Worm (Caenorhabditis elegans) whole organism, L3 larva: Measurements from ENCODE around the gene npr-42.

Source experiments
- R02D3.7 ChIP-seq: fragments of 150-350 bp; optimal IDR thresholded peaks from 2 replicates; lab custom pipeline; 2014; ENCODE audit warnings: missing biosample characterization, missing genetic modification characterization
- ZK546.5 ChIP-seq: sonication (generic microtip); optimal IDR thresholded peaks from 2 replicates; lab custom pipeline; 2017; ENCODE audit warnings: missing biosample characterization, missing genetic modification characterization
- aly-2 ChIP-seq: fragments of 150-350 bp; optimal IDR thresholded peaks from 2 replicates; lab custom pipeline; 2014; ENCODE audit warnings: missing biosample characterization, missing genetic modification characterization
- ama-1 ChIP-seq: fragments of 150-350 bp; optimal IDR thresholded peaks from 2 replicates; lab custom pipeline; 2018
- ceh-16 ChIP-seq: sonication (generic microtip); optimal IDR thresholded peaks from 2 replicates; lab custom pipeline; 2017; ENCODE audit warnings: missing biosample characterization, missing genetic modification characterization
- ceh-28 ChIP-seq: fragments of 150-350 bp; optimal IDR thresholded peaks from 2 replicates; lab custom pipeline; 2014; ENCODE audit warnings: missing biosample characterization, missing genetic modification reagents, missing genetic modification characterization
- ceh-82 ChIP-seq: fragments of 150-350 bp; optimal IDR thresholded peaks from 2 replicates; lab custom pipeline; 2014; ENCODE audit warnings: missing biosample characterization, missing genetic modification characterization
- ceh-9 ChIP-seq: sonication (generic microtip); optimal IDR thresholded peaks from 2 replicates; lab custom pipeline; 2018; ENCODE audit warnings: missing biosample characterization, missing genetic modification characterization
- egl-27 ChIP-seq: sonication (generic microtip); optimal IDR thresholded peaks from 4 replicates; lab custom pipeline; 2017; ENCODE audit warnings: missing biosample characterization, missing genetic modification reagents, missing genetic modification characterization
- elt-1 ChIP-seq: fragments of 150-350 bp; optimal IDR thresholded peaks from 2 replicates; lab custom pipeline; 2014; ENCODE audit warnings: missing biosample characterization, missing genetic modification characterization
- elt-2 ChIP-seq: sonication (generic microtip); optimal IDR thresholded peaks from 2 replicates; lab custom pipeline; 2016; ENCODE audit warnings: missing genetic modification reagents, mild to moderate bottlenecking, missing genetic modification characterization, missing compliant biosample characterization
- elt-3 ChIP-seq, 3 experiments: fragments of 150-350 bp in 1 of 3; sonication (generic microtip) in 2 of 3; optimal IDR thresholded peaks; 2 replicates in 2 of 3; 4 replicates in 1 of 3; lab custom pipeline; 2014 to 2017; ENCODE audit warnings: missing biosample characterization in 3 of 3, missing genetic modification characterization in 3 of 3
- eor-1 ChIP-seq, 2 experiments: fragments of 150-350 bp; optimal IDR thresholded peaks; 2 replicates each; lab custom pipeline; 2014 to 2018; ENCODE audit warnings: missing biosample characterization in 2 of 2, missing genetic modification characterization in 2 of 2
- fkh-10 ChIP-seq: sonication (generic microtip); optimal IDR thresholded peaks from 2 replicates; lab custom pipeline; 2017; ENCODE audit warnings: missing biosample characterization, missing genetic modification reagents, missing genetic modification characterization
- fkh-2 ChIP-seq: fragments of 150-350 bp; optimal IDR thresholded peaks from 2 replicates; lab custom pipeline; 2014; ENCODE audit warnings: missing biosample characterization, missing genetic modification reagents, missing genetic modification characterization
- fos-1 ChIP-seq: fragments of 150-350 bp; optimal IDR thresholded peaks from 2 replicates; lab custom pipeline; 2014; ENCODE audit warnings: missing biosample characterization, missing genetic modification characterization
- hmg-11 ChIP-seq: sonication (generic microtip); optimal IDR thresholded peaks from 2 replicates; lab custom pipeline; 2016; ENCODE audit warnings: missing genetic modification characterization, missing compliant biosample characterization
- jun-1 ChIP-seq: fragments of 150-350 bp; optimal IDR thresholded peaks from 2 replicates; lab custom pipeline; 2014; ENCODE audit warnings: missing biosample characterization, missing genetic modification reagents, missing genetic modification characterization
- lin-39 ChIP-seq: fragments of 150-350 bp; optimal IDR thresholded peaks from 2 replicates; lab custom pipeline; 2018; ENCODE audit warnings: missing biosample characterization, missing genetic modification reagents, missing genetic modification characterization
- mdl-1 ChIP-seq: fragments of 150-350 bp; optimal IDR thresholded peaks from 2 replicates; lab custom pipeline; 2014; ENCODE audit warnings: missing biosample characterization, missing genetic modification characterization
- nfya-1 ChIP-seq: sonication (generic microtip); optimal IDR thresholded peaks from 2 replicates; lab custom pipeline; 2017; ENCODE audit warnings: missing genetic modification characterization, mild to moderate bottlenecking, missing compliant biosample characterization, antibody characterized with exemption, moderate library complexity; ENCODE audit not compliant: insufficient read depth
- nhr-12 ChIP-seq: fragments of 150-350 bp; optimal IDR thresholded peaks from 2 replicates; lab custom pipeline; 2014; ENCODE audit warnings: missing biosample characterization, missing genetic modification characterization
- nhr-23 ChIP-seq: fragments of 150-350 bp; optimal IDR thresholded peaks from 2 replicates; lab custom pipeline; 2014; ENCODE audit warnings: missing biosample characterization, missing genetic modification reagents, missing genetic modification characterization
- nhr-237 ChIP-seq: fragments of 150-350 bp; optimal IDR thresholded peaks from 2 replicates; lab custom pipeline; 2014; ENCODE audit warnings: missing biosample characterization, missing genetic modification characterization
- nhr-43 ChIP-seq: sonication (generic microtip); optimal IDR thresholded peaks from 2 replicates; lab custom pipeline; 2016; ENCODE audit warnings: mild to moderate bottlenecking, missing genetic modification characterization, missing compliant biosample characterization; ENCODE audit not compliant: poor library complexity, severe bottlenecking
- nhr-67 ChIP-seq: fragments of 150-350 bp; optimal IDR thresholded peaks from 2 replicates; lab custom pipeline; 2014; ENCODE audit warnings: missing biosample characterization, missing genetic modification characterization
- nhr-76 ChIP-seq: fragments of 150-350 bp; sonication (generic microtip); optimal IDR thresholded peaks from 5 replicates; lab custom pipeline; 2014; ENCODE audit warnings: missing biosample characterization, missing genetic modification characterization
- nhr-77 ChIP-seq: fragments of 150-350 bp; optimal IDR thresholded peaks from 2 replicates; lab custom pipeline; 2014; ENCODE audit warnings: missing biosample characterization, missing genetic modification characterization
- pha-4 ChIP-seq: fragments of 150-350 bp; optimal IDR thresholded peaks from 2 replicates; lab custom pipeline; 2014; ENCODE audit warnings: missing biosample characterization, missing genetic modification reagents, missing genetic modification characterization
- pqm-1 ChIP-seq: fragments of 150-350 bp; optimal IDR thresholded peaks from 2 replicates; lab custom pipeline; 2017; ENCODE audit warnings: missing biosample characterization, missing genetic modification characterization, inconsistent platforms
- sea-2 ChIP-seq: fragments of 150-350 bp; sonication (generic microtip); optimal IDR thresholded peaks from 4 replicates; lab custom pipeline; 2014; ENCODE audit warnings: missing biosample characterization, missing genetic modification reagents, missing genetic modification characterization
- snpc-4 ChIP-seq: fragments of 150-350 bp; optimal IDR thresholded peaks from 2 replicates; lab custom pipeline; 2014; ENCODE audit warnings: missing biosample characterization, missing genetic modification characterization
- tbx-2 ChIP-seq: sonication (generic microtip); optimal IDR thresholded peaks from 2 replicates; lab custom pipeline; 2016; ENCODE audit warnings: mild to moderate bottlenecking, missing genetic modification characterization, missing compliant biosample characterization
- unc-39 ChIP-seq: sonication (generic microtip); optimal IDR thresholded peaks from 4 replicates; lab custom pipeline; 2017; ENCODE audit warnings: missing biosample characterization, missing genetic modification characterization
- ztf-11 ChIP-seq: fragments of 150-350 bp; optimal IDR thresholded peaks from 2 replicates; lab custom pipeline; 2014; ENCODE audit warnings: missing biosample characterization, missing genetic modification characterization
- ztf-4 ChIP-seq: fragments of 150-350 bp; optimal IDR thresholded peaks from 2 replicates; lab custom pipeline; 2014; ENCODE audit warnings: missing biosample characterization, missing genetic modification characterization

npr-42 gene

ce11 chrII:4256541-4257001 lies 19.4 kb upstream of the npr-42 start, which contains the start of gene C16A11.7:
C16A11.7 (minus strand) TSS chrII:4256951.
- TF ChIP-seq ceh-28 (tag; lab: Kevin White, UChicago): peak; percentile 93
- TF ChIP-seq pqm-1 (tag; lab: Kevin White, UChicago): no peak
- TF ChIP-seq, all 47 proteins: peak for 1

- TF ChIP-seq sea-2 (no peak), ceh-9 (tag; lab: Kevin White, UChicago) (no peak), ceh-82 (no peak), nhr-77 (no peak), nfya-1 (tag; lab: Kevin White, UChicago) (no peak), elt-2 (tag; lab: Kevin White, UChicago) (no peak), nhr-12 (tag; lab: Kevin White, UChicago) (no peak), nhr-76 (tag; lab: Kevin White, UChicago) (no peak), ztf-11 (tag; lab: Kevin White, UChicago) (no peak)
These were observed 17.3 kb upstream of the npr-42 start, which contains the start of gene clec-135 for ce11 chrII:4258683-4259082. clec-135 (minus strand) TSS chrII:4258783.

- TF ChIP-seq nhr-237 (tag; lab: Kevin White, UChicago) (no peak), nhr-43 (no peak), tbx-2 (no peak), hmg-11 (tag; lab: Kevin White, UChicago) (no peak), nhr-77 (no peak), lin-39 (tag; lab: Kevin White, UChicago) (no peak), ZK546.5 (tag; lab: Kevin White, UChicago) (no peak), aly-2 (tag; lab: Kevin White, UChicago) (no peak), nhr-67 (tag; lab: Kevin White, UChicago) (no peak), nfya-1 (tag; lab: Kevin White, UChicago) (no peak)
These were observed 8.3 kb upstream of the npr-42 start for ce11 chrII:4267711-4268110.

ce11 chrII:4276924-4277323 lies 922 bp downstream of the npr-42 start:
- TF ChIP-seq R02D3.7 (tag; lab: Kevin White, UChicago) (no peak), mdl-1 (tag; lab: Kevin White, UChicago) (no peak), lin-39 (tag; lab: Kevin White, UChicago) (no peak), ztf-4 (tag; lab: Kevin White, UChicago) (no peak), fkh-10 (GFP tag; lab: Kevin White, UChicago) (peak; percentile 9), ceh-9 (tag; lab: Kevin White, UChicago) (no peak)

ce11 chrII:4277639-4278038 lies 1.6 kb downstream of the npr-42 start:
- TF ChIP-seq nhr-77: no peak
- no peak for TF ChIP-seq ceh-28 (tag; lab: Kevin White, UChicago)
- no peak for TF ChIP-seq fkh-2 (tag; lab: Kevin White, UChicago)

- TF ChIP-seq ceh-16 (tag; lab: Kevin White, UChicago) (no peak), fos-1 (tag; lab: Kevin White, UChicago) (no peak), fkh-10 (GFP tag; lab: Kevin White, UChicago) (no peak), mdl-1 (tag; lab: Kevin White, UChicago) (no peak), tbx-2 (no peak), elt-3 (tag; optimal IDR thresholded peaks at IDR 0.05; lab: Kevin White, UChicago) (no peak), jun-1 (tag; lab: Kevin White, UChicago) (no peak), eor-1 (tag; optimal IDR thresholded peaks at IDR 0.05; lab: Kevin White, UChicago) (no peak), ztf-11 (tag; lab: Kevin White, UChicago) (no peak), snpc-4 (tag; lab: Kevin White, UChicago) (no peak), egl-27 (tag; lab: Kevin White, UChicago) (no peak), nfya-1 (tag; lab: Kevin White, UChicago) (no peak), unc-39 (no peak), pha-4 (tag; lab: Kevin White, UChicago) (no peak), R02D3.7 (tag; lab: Kevin White, UChicago) (no peak), ama-1 (no peak), nhr-23 (tag; lab: Kevin White, UChicago) (no peak), elt-1 (tag; lab: Kevin White, UChicago) (no peak)
These were observed 5.7 kb downstream of the npr-42 start, which contains the start of gene C01F1.5 for ce11 chrII:4281743-4282142. C01F1.5 (minus strand) TSS chrII:4281845.
